Fruit fly (Drosophila melanogaster) whole organism, prepupa: ENCODE measurements around the gene Mgat2.

ENCODE experiments used
- Blimp-1 ChIP-seq: fragments of 200-800 bp; sonication (Bioruptor generic); optimal IDR thresholded peaks from 3 replicates; lab custom pipeline; 2017; ENCODE audit warnings: missing biosample characterization, missing genetic modification characterization, mild to moderate bottlenecking, moderate library complexity, missing genetic modification reagents
- CG11762 ChIP-seq: fragments of 200-800 bp; sonication (Bioruptor generic); optimal IDR thresholded peaks from 3 replicates; lab custom pipeline; 2016; ENCODE audit warnings: missing biosample characterization, missing genetic modification characterization; ENCODE audit not compliant: insufficient read depth
- CG31627 ChIP-seq: fragments of 200-800 bp; sonication (Bioruptor generic); optimal IDR thresholded peaks from 3 replicates; lab custom pipeline; 2016; ENCODE audit warnings: missing biosample characterization, missing genetic modification characterization
- CG6276 ChIP-seq: fragments of 200-800 bp; sonication (Bioruptor generic); optimal IDR thresholded peaks from 2 replicates; lab custom pipeline; 2017; ENCODE audit warnings: missing biosample characterization, mild to moderate bottlenecking, missing genetic modification characterization
- CG6792 ChIP-seq: fragments of 200-800 bp; sonication (Bioruptor generic); optimal IDR thresholded peaks from 3 replicates; lab custom pipeline; 2016; ENCODE audit warnings: missing biosample characterization, missing genetic modification characterization
- CG6808 ChIP-seq: fragments of 200-800 bp; sonication (Bioruptor generic); optimal IDR thresholded peaks from 3 replicates; lab custom pipeline; 2017; ENCODE audit warnings: missing biosample characterization, missing genetic modification characterization, mild to moderate bottlenecking, moderate library complexity, missing genetic modification reagents
- CG7368 ChIP-seq: fragments of 200-800 bp; sonication (Bioruptor generic); optimal IDR thresholded peaks from 3 replicates; lab custom pipeline; 2016; ENCODE audit warnings: missing biosample characterization, missing genetic modification characterization
- CG8119 ChIP-seq: fragments of 200-800 bp; sonication (Bioruptor generic); IDR thresholded peaks from 3 replicates; pipeline ENCODE4 v1.3.6; 2022; ENCODE audit warnings: missing biosample characterization, missing genetic modification characterization
- CG9139 ChIP-seq: fragments of 200-800 bp; sonication (Bioruptor generic); optimal IDR thresholded peaks from 3 replicates; lab custom pipeline; 2017; ENCODE audit warnings: missing biosample characterization, mild to moderate bottlenecking, missing genetic modification characterization
- Eip75B ChIP-seq: fragments of 200-800 bp; sonication (Bioruptor generic); optimal IDR thresholded peaks from 3 replicates; lab custom pipeline; 2016; ENCODE audit warnings: missing biosample characterization, missing genetic modification characterization
- Ets21C ChIP-seq: fragments of 200-800 bp; sonication (Bioruptor generic); optimal IDR thresholded peaks from 3 replicates; lab custom pipeline; 2016; ENCODE audit warnings: missing biosample characterization, missing genetic modification characterization
- Hr38 ChIP-seq: sonication (Bioruptor generic); optimal IDR thresholded peaks from 2 replicates; lab custom pipeline; 2016; ENCODE audit warnings: missing biosample characterization, missing genetic modification characterization
- Hr4 ChIP-seq: fragments of 200-800 bp; sonication (Bioruptor generic); optimal IDR thresholded peaks from 3 replicates; lab custom pipeline; 2016; ENCODE audit warnings: missing biosample characterization, missing genetic modification characterization
- Met ChIP-seq: fragments of 200-800 bp; sonication (Bioruptor generic); optimal IDR thresholded peaks from 3 replicates; lab custom pipeline; 2016; ENCODE audit warnings: missing biosample characterization, missing genetic modification characterization
- OdsH ChIP-seq: fragments of 200-800 bp; sonication (Bioruptor generic); optimal IDR thresholded peaks from 3 replicates; lab custom pipeline; 2016; ENCODE audit warnings: missing biosample characterization, missing genetic modification characterization
- Smox ChIP-seq: fragments of 200-800 bp; sonication (Bioruptor generic); optimal IDR thresholded peaks from 3 replicates; lab custom pipeline; 2016; ENCODE audit warnings: missing biosample characterization, missing genetic modification characterization
- Sox14 ChIP-seq: fragments of 200-800 bp; sonication (Bioruptor generic); optimal IDR thresholded peaks from 3 replicates; lab custom pipeline; 2016; ENCODE audit warnings: missing biosample characterization, missing genetic modification characterization
- cyc ChIP-seq: fragments of 200-800 bp; sonication (Bioruptor generic); optimal IDR thresholded peaks from 3 replicates; lab custom pipeline; 2016; ENCODE audit warnings: missing biosample characterization, missing genetic modification characterization
- dsx ChIP-seq: fragments of 200-800 bp; optimal IDR thresholded peaks from 3 replicates; lab custom pipeline; 2019; ENCODE audit warnings: missing biosample characterization, mild to moderate bottlenecking, missing genetic modification characterization, moderate library complexity; ENCODE audit not compliant: poor library complexity, severe bottlenecking
- eg ChIP-seq: fragments of 200-800 bp; sonication (Bioruptor generic); IDR thresholded peaks from 3 replicates; pipeline ENCODE4 v1.3.6; 2022; ENCODE audit warnings: missing biosample characterization, missing genetic modification characterization
- fd59A ChIP-seq: fragments of 200-800 bp; sonication (Bioruptor generic); optimal IDR thresholded peaks from 2 replicates; lab custom pipeline; 2017; ENCODE audit warnings: missing biosample characterization, mild to moderate bottlenecking, missing genetic modification characterization, missing genetic modification reagents
- fd85E ChIP-seq: fragments of 200-800 bp; sonication (Bioruptor generic); optimal IDR thresholded peaks from 3 replicates; lab custom pipeline; 2016; ENCODE audit warnings: missing biosample characterization, missing genetic modification characterization
- pdm3 ChIP-seq: fragments of 200-800 bp; sonication (Bioruptor generic); optimal IDR thresholded peaks from 3 replicates; lab custom pipeline; 2016; ENCODE audit warnings: missing biosample characterization, missing genetic modification characterization
- ss ChIP-seq, 2 experiments: fragments of 200-800 bp; sonication (Bioruptor generic); optimal IDR thresholded peaks; 2 replicates in 1 of 2; 3 replicates in 1 of 2; lab custom pipeline; 2017 to 2018; ENCODE audit warnings: mild to moderate bottlenecking in 2 of 2, missing biosample characterization in 2 of 2, missing genetic modification characterization in 2 of 2, moderate library complexity in 1 of 2
- topi ChIP-seq: fragments of 200-800 bp; sonication (Bioruptor generic); optimal IDR thresholded peaks from 3 replicates; lab custom pipeline; 2016; ENCODE audit warnings: missing biosample characterization, missing genetic modification characterization

Mgat2 gene

DNA sequence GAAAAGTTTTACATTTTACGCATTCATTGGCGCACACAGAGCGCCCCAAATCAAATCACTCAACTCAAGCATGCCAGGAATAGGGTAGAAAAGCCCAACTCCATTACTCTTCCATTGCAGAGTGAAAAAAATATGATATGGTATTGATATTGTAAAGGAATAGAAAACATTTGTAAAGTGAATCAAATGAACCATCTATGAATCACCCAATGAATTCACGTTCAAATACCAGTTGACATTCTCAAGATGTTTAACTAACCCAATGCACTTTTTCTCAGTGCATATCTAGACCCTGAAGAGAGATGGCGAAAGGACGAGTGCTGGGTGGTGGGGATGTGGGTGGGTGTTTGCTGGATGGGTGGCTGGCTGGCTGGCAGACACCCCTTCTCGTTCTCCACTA, 43.4 kb downstream of the Mgat2 start (continued):
- no peak for TF ChIP-seq CG7368 (GFP tag; lab: Kevin White, UChicago)
- no peak for TF ChIP-seq CG9139 (GFP tag; lab: Kevin White, UChicago)
- TF ChIP-seq CG8119 (GFP tag; lab: Robert Waterston, UW), result no peak
- TF ChIP-seq Hr4 (GFP tag; lab: Kevin White, UChicago), result no peak
- peak; percentile 4 for TF ChIP-seq CG6792 (GFP tag; lab: Kevin White, UChicago)
- no peak for TF ChIP-seq CG11762 (GFP tag; lab: Kevin White, UChicago)
- peak; percentile 16 for TF ChIP-seq cyc (GFP tag; lab: Kevin White, UChicago)
- no peak for TF ChIP-seq fd85E (GFP tag; lab: Kevin White, UChicago)
- no peak for TF ChIP-seq ss (GFP tag; optimal IDR thresholded peaks at IDR 0.05; lab: Kevin White, UChicago)
- TF ChIP-seq Hr38, result no peak
- peak; percentile 20 for TF ChIP-seq OdsH (GFP tag; lab: Kevin White, UChicago)
- no peak for TF ChIP-seq eg
- TF ChIP-seq Smox, result no peak

DNA sequence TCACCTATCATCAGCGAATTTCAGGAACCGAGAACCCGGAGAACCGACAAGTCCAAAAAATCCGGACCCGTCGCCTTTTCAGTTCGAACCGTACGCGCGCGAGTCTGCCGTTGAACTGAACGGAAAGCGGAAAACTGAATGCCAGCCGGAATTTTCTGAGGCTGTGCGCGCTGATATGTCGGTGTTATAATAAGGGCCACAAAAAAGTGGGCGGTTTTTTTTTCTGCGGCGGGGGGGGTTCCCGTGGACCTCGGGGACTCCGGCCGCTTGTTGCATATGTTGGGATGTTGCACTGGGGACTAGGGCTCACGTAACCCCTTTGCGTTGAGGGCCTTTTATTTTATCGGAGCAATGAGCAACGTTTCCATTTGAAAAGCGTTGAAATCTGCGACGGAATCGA, 52.7 kb downstream of the Mgat2 start, which contains the start of gene TkR99D:
Gene TkR99D (minus strand): TSS at position 101 of the 400 bp plus-strand sequence.
- TF ChIP-seq CG7368 (GFP tag; lab: Kevin White, UChicago), result no peak
- TF ChIP-seq CG6808 (GFP tag; lab: Kevin White, UChicago), result no peak
- no peak for TF ChIP-seq Eip75B (GFP tag; lab: Kevin White, UChicago)
- no peak for TF ChIP-seq topi (GFP tag; lab: Kevin White, UChicago)
- TF ChIP-seq pdm3 (GFP tag; lab: Kevin White, UChicago), result no peak
- no peak for TF ChIP-seq CG8119 (GFP tag; lab: Robert Waterston, UW)
- no peak for TF ChIP-seq Met (GFP tag; lab: Kevin White, UChicago)
- TF ChIP-seq cyc (GFP tag; lab: Kevin White, UChicago), result no peak
- TF ChIP-seq Blimp-1 (GFP tag; lab: Kevin White, UChicago), result no peak
- no peak for TF ChIP-seq Ets21C (GFP tag; lab: Kevin White, UChicago)
- TF ChIP-seq dsx (GFP tag; lab: Kevin White, UChicago), result no peak
- no peak for TF ChIP-seq CG6792 (GFP tag; lab: Kevin White, UChicago)
- no peak for TF ChIP-seq Sox14 (GFP tag; lab: Kevin White, UChicago)
- TF ChIP-seq CG31627, result no peak
- TF ChIP-seq ss (GFP tag; optimal IDR thresholded peaks at IDR 0.05; lab: Kevin White, UChicago), result no peak
- no peak for TF ChIP-seq CG6276 (GFP tag; lab: Kevin White, UChicago)
- TF ChIP-seq fd59A (GFP tag; lab: Kevin White, UChicago), result no peak
